Worm (Caenorhabditis elegans): ENCODE results near the gene F49E12.8.

ce11 chrII:8409538-8409937, 15.4 kb upstream of the F49E12.8 start:
- no peak for TF ChIP-seq ZK546.5 (tag; optimal IDR thresholded peaks at IDR 0.05)
- no peak for TF ChIP-seq tag-97 (GFP tag; IDR thresholded peaks at IDR 0.05)
- TF ChIP-seq dpl-1 (GFP tag; optimal IDR thresholded peaks at IDR 0.05), result no peak
- TF ChIP-seq F49E8.2 (tag; optimal IDR thresholded peaks at IDR 0.05; ENCODE audit: borderline replicate concordance), result no peak
- no peak for TF ChIP-seq pha-4 (GFP tag; IDR thresholded peaks at IDR 0.05)
- TF ChIP-seq pha-4 (tag; optimal IDR thresholded peaks at IDR 0.05), result no peak
- TF ChIP-seq ztf-11 (tag; optimal IDR thresholded peaks at IDR 0.05), result no peak
